Fruit fly (Drosophila melanogaster) whole organism: ENCODE data around the gene CG1578.

Source experiments
- EcR ChIP-seq, 2 experiments: fragments of >200 bp; optimal IDR thresholded peaks; 2 replicates each; lab custom pipeline; 2017; ENCODE audit warnings: missing biosample characterization in 2 of 2, missing genetic modification characterization in 2 of 2, missing genetic modification reagents in 2 of 2
- usp ChIP-seq: fragments of >200 bp; optimal IDR thresholded peaks from 2 replicates; lab custom pipeline; 2017; ENCODE audit warnings: missing biosample characterization, missing genetic modification characterization, mixed read lengths

DNA sequence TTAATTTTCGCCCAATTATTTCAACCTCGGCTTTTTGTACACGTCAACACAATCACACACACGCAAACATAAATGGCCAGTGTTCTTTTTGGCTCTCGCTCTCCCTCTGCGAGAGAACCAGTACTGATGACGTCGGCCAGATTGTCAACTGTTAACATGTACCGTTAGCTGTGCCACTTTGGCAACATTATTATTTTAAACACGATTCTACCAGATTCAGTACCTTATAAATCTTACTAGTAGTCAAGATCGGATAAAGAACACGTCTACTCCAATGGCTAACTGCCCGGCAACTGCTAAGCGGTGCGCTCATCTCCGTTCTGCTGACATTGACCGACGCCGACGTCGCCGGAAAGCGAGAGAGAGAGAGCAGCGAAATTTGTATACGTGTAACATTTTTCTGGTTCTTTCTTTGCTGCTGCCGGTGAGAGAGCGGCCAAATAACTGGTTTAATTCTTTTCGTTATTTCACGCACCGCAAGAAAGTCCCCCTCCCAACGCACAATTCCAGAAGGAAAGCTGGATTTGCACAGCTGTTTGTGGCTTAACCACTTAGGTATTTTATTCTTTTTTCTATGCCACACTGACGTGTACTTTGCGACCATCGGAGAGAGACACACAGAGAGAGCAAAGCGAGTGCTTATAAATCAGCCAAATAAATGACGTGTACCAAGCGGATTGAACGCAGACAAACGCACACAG lies 11.1 kb downstream of the CG1578 start:
- TF ChIP-seq EcR (GFP tag; optimal IDR thresholded peaks at IDR 0.05; lab: Kevin White, UChicago), result no peak
- TF ChIP-seq usp (GFP tag; lab: Kevin White, UChicago), result no peak
